Fruit fly (Drosophila melanogaster) S2 (cell line): Measurements from ENCODE around the gene Ctr1A.

Experiments
- CG8478 ChIP-seq: fragments of >200 bp; optimal IDR thresholded peaks from 2 replicates; lab custom pipeline; 2018
- CTCF ChIP-seq, 2 experiments: fragments of >200 bp; optimal IDR thresholded peaks; 2 replicates each; lab custom pipeline; 2018

- no peak for TF ChIP-seq CTCF (optimal IDR thresholded peaks at IDR 0.05; lab: Kevin White, UChicago)
- no peak for TF ChIP-seq CG8478 (lab: Kevin White, UChicago)
Observed at dm6 chrX:6700263-6700989, 39.0 kb downstream of the Ctr1A start.
